Worm (Caenorhabditis elegans): ENCODE results near the gene T02H6.4.

DNA sequence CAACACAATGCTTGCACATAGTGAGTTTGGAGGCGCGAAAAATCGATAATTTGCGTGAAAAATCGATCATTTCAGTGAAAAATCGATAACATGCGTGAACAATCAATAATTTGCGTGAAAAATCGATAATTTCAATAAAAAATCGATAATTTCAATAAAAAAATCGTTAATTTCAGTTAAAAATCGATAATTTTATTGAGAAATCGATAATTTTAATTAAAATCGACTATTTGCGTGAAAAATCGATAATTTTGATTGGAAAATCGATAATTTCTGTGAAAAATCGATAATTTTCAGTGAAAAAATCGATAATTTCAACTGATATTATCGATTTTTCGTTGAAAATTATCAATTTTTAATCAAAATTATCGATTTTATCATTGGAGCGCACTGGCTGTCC is 34.2 kb downstream of the T02H6.4 start:
- TF ChIP-seq elt-3 (tag; optimal IDR thresholded peaks at IDR 0.05) (no peak), pha-4 (tag; optimal IDR thresholded peaks at IDR 0.05) (no peak), aly-2 (tag; optimal IDR thresholded peaks at IDR 0.05) (no peak), fos-1 (tag; optimal IDR thresholded peaks at IDR 0.05) (no peak), ama-1 (optimal IDR thresholded peaks at IDR 0.05) (no peak), unc-62 (GFP tag; optimal IDR thresholded peaks at IDR 0.05) (no peak), nhr-28 (tag; optimal IDR thresholded peaks at IDR 0.05) (no peak), nhr-11 (tag; optimal IDR thresholded peaks at IDR 0.05) (no peak), eor-1 (tag; optimal IDR thresholded peaks at IDR 0.05) (no peak), nfya-1 (tag; optimal IDR thresholded peaks at IDR 0.05; ENCODE audit: insufficient read depth) (no peak), lsy-12 (tag; optimal IDR thresholded peaks at IDR 0.05) (no peak), lin-15B (tag; optimal IDR thresholded peaks at IDR 0.05) (no peak), nhr-67 (tag; optimal IDR thresholded peaks at IDR 0.05) (no peak), daf-12 (tag; optimal IDR thresholded peaks at IDR 0.05) (no peak)

All from whole organism, L3 larva.